Fruit fly (Drosophila melanogaster) whole organism, prepupa: ENCODE measurements around the gene CG7381.

Experiments used
- Blimp-1 ChIP-seq: fragments of 200-800 bp; sonication (Bioruptor generic); optimal IDR thresholded peaks from 3 replicates; lab custom pipeline; 2017; ENCODE audit warnings: missing biosample characterization, missing genetic modification characterization, mild to moderate bottlenecking, moderate library complexity, missing genetic modification reagents
- CG3032 ChIP-seq: fragments of 200-800 bp; optimal IDR thresholded peaks from 2 replicates; lab custom pipeline; 2019; ENCODE audit warnings: missing biosample characterization, mild to moderate bottlenecking, missing genetic modification characterization, moderate library complexity
- CG34406 ChIP-seq: fragments of 200-800 bp; sonication (Bioruptor generic); optimal IDR thresholded peaks from 3 replicates; lab custom pipeline; 2016; ENCODE audit warnings: missing biosample characterization, missing genetic modification characterization
- CG6854 ChIP-seq: fragments of 200-800 bp; sonication (Bioruptor generic); optimal IDR thresholded peaks from 2 replicates; lab custom pipeline; 2017; ENCODE audit warnings: missing biosample characterization, mild to moderate bottlenecking, missing genetic modification characterization
- Eip75B ChIP-seq: fragments of 200-800 bp; sonication (Bioruptor generic); optimal IDR thresholded peaks from 3 replicates; lab custom pipeline; 2016; ENCODE audit warnings: missing biosample characterization, missing genetic modification characterization
- Ets96B ChIP-seq: fragments of 200-800 bp; optimal IDR thresholded peaks from 2 replicates; lab custom pipeline; 2019; ENCODE audit warnings: missing biosample characterization, mild to moderate bottlenecking, missing genetic modification characterization, moderate library complexity
- OdsH ChIP-seq: fragments of 200-800 bp; sonication (Bioruptor generic); optimal IDR thresholded peaks from 3 replicates; lab custom pipeline; 2016; ENCODE audit warnings: missing biosample characterization, missing genetic modification characterization
- Sox15 ChIP-seq: fragments of 200-800 bp; sonication (Bioruptor generic); optimal IDR thresholded peaks from 3 replicates; lab custom pipeline; 2016; ENCODE audit warnings: missing biosample characterization, missing genetic modification characterization
- fkh ChIP-seq: fragments of 200-800 bp; sonication (Bioruptor generic); optimal IDR thresholded peaks from 3 replicates; lab custom pipeline; 2017; ENCODE audit warnings: missing biosample characterization, mild to moderate bottlenecking, missing genetic modification characterization, moderate library complexity

dm6 chr3R:12980628-12981219 lies 3.5 kb upstream of the CG7381 start, which contains the start of gene Paip2:
- no peak for TF ChIP-seq CG3032
- no peak for TF ChIP-seq CG6854 (GFP tag; lab: Kevin White, UChicago)
- TF ChIP-seq fkh: no peak
- no peak for TF ChIP-seq CG34406
- no peak for TF ChIP-seq Ets96B (tag; lab: Kevin White, UChicago)
- no peak for TF ChIP-seq OdsH (GFP tag; lab: Kevin White, UChicago)
- TF ChIP-seq Sox15 (GFP tag; lab: Kevin White, UChicago): no peak
- no peak for TF ChIP-seq Blimp-1 (GFP tag; lab: Kevin White, UChicago)
- no peak for TF ChIP-seq Eip75B (GFP tag; lab: Kevin White, UChicago)
